Worm (Caenorhabditis elegans): Measurements from ENCODE around the gene rig-3.

ce11 chrX:6867707-6868106, 14.3 kb downstream of the rig-3 start:
- no peak for TF ChIP-seq lsy-2 (tag; optimal IDR thresholded peaks at IDR 0.05)
- TF ChIP-seq nhr-12 (tag; optimal IDR thresholded peaks at IDR 0.05), result no peak
